Fruit fly (Drosophila melanogaster) whole organism, adult: ENCODE measurements around the gene CG4829.
A peak's percentile ranks its signal among the peaks of the same experiment; 100 is the strongest.

Experiments used
- CG11617 ChIP-seq: fragments of 200-800 bp; sonication (Bioruptor generic); optimal IDR thresholded peaks from 2 replicates; lab custom pipeline; 2017; ENCODE audit warnings: mild to moderate bottlenecking, missing biosample characterization, missing genetic modification reagents, missing genetic modification characterization
- CG12768 ChIP-seq: fragments of 200-800 bp; sonication (Bioruptor generic); optimal IDR thresholded peaks from 2 replicates; lab custom pipeline; 2017; ENCODE audit warnings: missing biosample characterization, missing genetic modification characterization, mild to moderate bottlenecking, moderate library complexity, missing genetic modification reagents
- CG14711 ChIP-seq: fragments of 200-800 bp; sonication (Bioruptor generic); optimal IDR thresholded peaks from 2 replicates; lab custom pipeline; 2018; ENCODE audit warnings: missing biosample characterization, mild to moderate bottlenecking, missing genetic modification characterization, moderate library complexity
- CG1620 ChIP-seq: fragments of 200-800 bp; sonication (Bioruptor generic); optimal IDR thresholded peaks from 2 replicates; lab custom pipeline; 2016; ENCODE audit warnings: missing biosample characterization, missing genetic modification characterization
- CG33017 ChIP-seq: fragments of 200-800 bp; sonication (Bioruptor generic); optimal IDR thresholded peaks from 2 replicates; lab custom pipeline; 2018; ENCODE audit warnings: missing biosample characterization, mild to moderate bottlenecking, missing genetic modification characterization, moderate library complexity
- CG5204 ChIP-seq: fragments of 200-800 bp; sonication (Bioruptor generic); optimal IDR thresholded peaks from 2 replicates; lab custom pipeline; 2016; ENCODE audit warnings: missing biosample characterization, missing genetic modification characterization
- CG7045 ChIP-seq: fragments of 200-800 bp; sonication (Bioruptor generic); optimal IDR thresholded peaks from 2 replicates; lab custom pipeline; 2017; ENCODE audit warnings: missing biosample characterization, mild to moderate bottlenecking, missing genetic modification characterization
- CG7101 ChIP-seq: fragments of 200-800 bp; sonication (Bioruptor generic); optimal IDR thresholded peaks from 2 replicates; lab custom pipeline; 2018; ENCODE audit warnings: missing biosample characterization, mild to moderate bottlenecking, missing genetic modification characterization, moderate library complexity
- Clk ChIP-seq: fragments of 200-800 bp; sonication (Bioruptor generic); optimal IDR thresholded peaks from 2 replicates; lab custom pipeline; 2017; ENCODE audit warnings: missing biosample characterization, missing genetic modification characterization
- Crg-1 ChIP-seq: fragments of 200-800 bp; sonication (Bioruptor generic); optimal IDR thresholded peaks from 2 replicates; lab custom pipeline; 2016; ENCODE audit warnings: missing biosample characterization, missing genetic modification characterization
- Hr96 ChIP-seq: fragments of 200-800 bp; sonication (Bioruptor generic); optimal IDR thresholded peaks from 2 replicates; lab custom pipeline; 2016; ENCODE audit warnings: missing biosample characterization, missing genetic modification characterization
- Mnt ChIP-seq: fragments of 200-800 bp; sonication (Bioruptor generic); optimal IDR thresholded peaks from 2 replicates; lab custom pipeline; 2016; ENCODE audit warnings: missing biosample characterization, mild to moderate bottlenecking, missing genetic modification characterization
- bab1 ChIP-seq: fragments of 200-800 bp; sonication (Bioruptor generic); optimal IDR thresholded peaks from 3 replicates; lab custom pipeline; 2019; ENCODE audit warnings: missing biosample characterization, mild to moderate bottlenecking, missing genetic modification characterization, moderate library complexity
- cic ChIP-seq: fragments of 200-800 bp; sonication (Bioruptor generic); optimal IDR thresholded peaks from 2 replicates; lab custom pipeline; 2017; ENCODE audit warnings: missing biosample characterization, mild to moderate bottlenecking, missing genetic modification characterization, moderate library complexity
- cnc ChIP-seq, 2 experiments: fragments of >200 bp; optimal IDR thresholded peaks; 2 replicates each; lab custom pipeline; 2017
- kay ChIP-seq: fragments of 200-800 bp; sonication (Bioruptor generic); peaks from one replicate; lab custom pipeline; 2016; ENCODE audit warnings: missing biosample characterization, missing genetic modification characterization, borderline replicate concordance
- ovo ChIP-seq: fragments of 200-800 bp; sonication (Bioruptor generic); optimal IDR thresholded peaks from 2 replicates; lab custom pipeline; 2016; ENCODE audit warnings: missing biosample characterization, missing genetic modification characterization
- pad ChIP-seq: fragments of 200-800 bp; sonication (Bioruptor generic); optimal IDR thresholded peaks from 3 replicates; lab custom pipeline; 2017; ENCODE audit warnings: missing biosample characterization, missing genetic modification characterization, mild to moderate bottlenecking, moderate library complexity, missing genetic modification reagents
- tj ChIP-seq: fragments of 200-800 bp; sonication (Bioruptor generic); optimal IDR thresholded peaks from 3 replicates; lab custom pipeline; 2017; ENCODE audit warnings: missing biosample characterization, mild to moderate bottlenecking, missing genetic modification characterization, moderate library complexity
- toe ChIP-seq: fragments of 200-800 bp; sonication (Bioruptor generic); optimal IDR thresholded peaks from 2 replicates; lab custom pipeline; 2016; ENCODE audit warnings: missing biosample characterization, missing genetic modification characterization

The CG4829 gene

dm6 chrX:16813226-16813625, 1.7 kb downstream of the CG4829 start:
- TF ChIP-seq pad: no peak
- no peak for TF ChIP-seq CG1620 (GFP tag; lab: Kevin White, UChicago)
- TF ChIP-seq bab1 (GFP tag; lab: Kevin White, UChicago): peak; percentile 5
- no peak for TF ChIP-seq cnc (optimal IDR thresholded peaks at IDR 0.05; lab: Kevin White, UChicago)
- TF ChIP-seq CG12768 (GFP tag; lab: Kevin White, UChicago): no peak

- TF ChIP-seq Hr96 (GFP tag; lab: Kevin White, UChicago): no peak
- no peak for TF ChIP-seq Clk (GFP tag; lab: Kevin White, UChicago)
- TF ChIP-seq CG12768 (GFP tag; lab: Kevin White, UChicago): no peak
- TF ChIP-seq Mnt (GFP tag; lab: Kevin White, UChicago): no peak
- no peak for TF ChIP-seq CG33017 (tag; lab: Kevin White, UChicago)
- TF ChIP-seq bab1 (GFP tag; lab: Kevin White, UChicago): peak; percentile 27
These were observed 2.9 kb downstream of the CG4829 start for dm6 chrX:16814351-16814750.

dm6 chrX:16815168-16815567, 3.7 kb downstream of the CG4829 start:
- no peak for TF ChIP-seq Clk (GFP tag; lab: Kevin White, UChicago)
- no peak for TF ChIP-seq toe
- TF ChIP-seq CG33017 (tag; lab: Kevin White, UChicago): no peak
- TF ChIP-seq ovo (GFP tag; lab: Kevin White, UChicago): no peak
- no peak for TF ChIP-seq CG7045
- TF ChIP-seq kay (GFP tag; lab: Kevin White, UChicago): no peak
- no peak for TF ChIP-seq pad
- no peak for TF ChIP-seq cic (GFP tag; lab: Kevin White, UChicago)

- TF ChIP-seq toe (no peak), tj (GFP tag; lab: Kevin White, UChicago) (no peak), CG11617 (GFP tag; lab: Kevin White, UChicago) (no peak), CG12768 (GFP tag; lab: Kevin White, UChicago) (no peak), Crg-1 (GFP tag; lab: Kevin White, UChicago) (no peak), cic (GFP tag; lab: Kevin White, UChicago) (no peak)
These were observed 5.0 kb downstream of the CG4829 start for dm6 chrX:16816500-16816899.

dm6 chrX:16818186-16818585, 6.7 kb downstream of the CG4829 start:
- TF ChIP-seq cic (GFP tag; lab: Kevin White, UChicago) (no peak), ovo (GFP tag; lab: Kevin White, UChicago) (no peak), Clk (GFP tag; lab: Kevin White, UChicago) (no peak), CG33017 (tag; lab: Kevin White, UChicago) (no peak), pad (no peak), Crg-1 (GFP tag; lab: Kevin White, UChicago) (no peak), CG1620 (GFP tag; lab: Kevin White, UChicago) (no peak), CG5204 (GFP tag; lab: Kevin White, UChicago) (no peak), tj (GFP tag; lab: Kevin White, UChicago) (no peak), CG11617 (GFP tag; lab: Kevin White, UChicago) (no peak), CG7101 (tag; lab: Kevin White, UChicago) (no peak), CG12768 (GFP tag; lab: Kevin White, UChicago) (no peak), CG7045 (no peak), cnc (optimal IDR thresholded peaks at IDR 0.05; lab: Kevin White, UChicago) (no peak), CG14711 (tag; lab: Kevin White, UChicago) (no peak)

- no peak for TF ChIP-seq bab1 (GFP tag; lab: Kevin White, UChicago)
- no peak for TF ChIP-seq CG12768 (GFP tag; lab: Kevin White, UChicago)
- no peak for TF ChIP-seq CG11617 (GFP tag; lab: Kevin White, UChicago)
- TF ChIP-seq CG33017 (tag; lab: Kevin White, UChicago): no peak
- TF ChIP-seq CG14711 (tag; lab: Kevin White, UChicago): no peak
- TF ChIP-seq Mnt (GFP tag; lab: Kevin White, UChicago): no peak
- no peak for TF ChIP-seq ovo (GFP tag; lab: Kevin White, UChicago)
- TF ChIP-seq toe: no peak
- TF ChIP-seq Hr96 (GFP tag; lab: Kevin White, UChicago): no peak
- TF ChIP-seq Crg-1 (GFP tag; lab: Kevin White, UChicago): no peak
- TF ChIP-seq Clk (GFP tag; lab: Kevin White, UChicago): no peak
- TF ChIP-seq cic (GFP tag; lab: Kevin White, UChicago): no peak
- no peak for TF ChIP-seq CG5204 (GFP tag; lab: Kevin White, UChicago)
- TF ChIP-seq pad: no peak
- TF ChIP-seq cnc (optimal IDR thresholded peaks at IDR 0.05; lab: Kevin White, UChicago): no peak
- no peak for TF ChIP-seq CG7101 (tag; lab: Kevin White, UChicago)
- no peak for TF ChIP-seq CG1620 (GFP tag; lab: Kevin White, UChicago)
- no peak for TF ChIP-seq CG7045
These were observed 9.2 kb downstream of the CG4829 start for dm6 chrX:16820665-16821064.

dm6 chrX:16821216-16821615, 9.7 kb downstream of the CG4829 start:
- TF ChIP-seq bab1 (GFP tag; lab: Kevin White, UChicago): peak; percentile 23
- no peak for TF ChIP-seq CG12768 (GFP tag; lab: Kevin White, UChicago)
- TF ChIP-seq CG1620 (GFP tag; lab: Kevin White, UChicago): no peak
- no peak for TF ChIP-seq CG14711 (tag; lab: Kevin White, UChicago)
- no peak for TF ChIP-seq Mnt (GFP tag; lab: Kevin White, UChicago)
- no peak for TF ChIP-seq toe
